Fruit fly (Drosophila melanogaster) whole organism, embryonic: ENCODE results near the gene akirin.

Source experiments
- Antp ChIP-seq: fragments of 200-800 bp; sonication (Bioruptor generic); optimal IDR thresholded peaks from 3 replicates; lab custom pipeline; 2016; ENCODE audit warnings: missing biosample characterization, missing genetic modification characterization
- Bteb2 ChIP-seq: fragments of 200-800 bp; sonication (Bioruptor generic); optimal IDR thresholded peaks from 2 replicates; lab custom pipeline; 2016; ENCODE audit warnings: missing biosample characterization, missing genetic modification characterization
- CG10321 ChIP-seq: fragments of 200-800 bp; sonication (Bioruptor generic); IDR thresholded peaks from 2 replicates; pipeline ENCODE4 v1.3.6; 2022; ENCODE audit warnings: missing biosample characterization, missing genetic modification characterization
- CG10366 ChIP-seq: fragments of 200-800 bp; sonication (Bioruptor generic); IDR thresholded peaks from 2 replicates; pipeline ENCODE4 v1.3.6; 2022; ENCODE audit warnings: missing biosample characterization, missing genetic modification characterization
- CG11247 ChIP-seq: fragments of 200-800 bp; sonication (Bioruptor generic); IDR thresholded peaks from 2 replicates; pipeline ENCODE4 v1.3.6; 2022; ENCODE audit warnings: missing biosample characterization, missing genetic modification characterization
- CG12942 ChIP-seq: fragments of 200-800 bp; sonication (Bioruptor generic); optimal IDR thresholded peaks from 3 replicates; lab custom pipeline; 2016; ENCODE audit warnings: missing biosample characterization, missing genetic modification characterization
- CG14667 ChIP-seq: fragments of 200-800 bp; sonication (Bioruptor generic); IDR thresholded peaks from 2 replicates; pipeline ENCODE4 v1.3.6; 2022; ENCODE audit warnings: missing biosample characterization, missing genetic modification characterization
- CG1529 ChIP-seq: fragments of 200-800 bp; sonication (Bioruptor generic); optimal IDR thresholded peaks from 3 replicates; lab custom pipeline; 2018; ENCODE audit warnings: missing biosample characterization, missing genetic modification characterization
- CG15479 ChIP-seq: fragments of 200-800 bp; sonication (Bioruptor generic); optimal IDR thresholded peaks from 3 replicates; lab custom pipeline; 2019; ENCODE audit warnings: missing biosample characterization, mild to moderate bottlenecking, missing genetic modification characterization, moderate library complexity
- CG16815 ChIP-seq: fragments of 200-800 bp; sonication (Bioruptor generic); optimal IDR thresholded peaks from 3 replicates; lab custom pipeline; 2017; ENCODE audit warnings: missing biosample characterization, mild to moderate bottlenecking, missing genetic modification characterization
- CG18262 ChIP-seq: fragments of 200-800 bp; optimal IDR thresholded peaks from 3 replicates; lab custom pipeline; 2019; ENCODE audit warnings: missing biosample characterization, mild to moderate bottlenecking, missing genetic modification characterization, moderate library complexity
- CG18619 ChIP-seq: fragments of 200-800 bp; sonication (Bioruptor generic); optimal IDR thresholded peaks from 3 replicates; lab custom pipeline; 2017; ENCODE audit warnings: missing biosample characterization, mild to moderate bottlenecking, missing genetic modification characterization
- CG2199 ChIP-seq: fragments of 200-800 bp; sonication (Bioruptor generic); IDR thresholded peaks from 3 replicates; pipeline ENCODE4 v1.3.6; 2022; ENCODE audit warnings: missing biosample characterization, missing genetic modification characterization
- CG31441 ChIP-seq: fragments of 200-800 bp; sonication (Bioruptor generic); IDR thresholded peaks from 2 replicates; pipeline ENCODE4 v1.3.6; 2022; ENCODE audit warnings: missing biosample characterization, missing genetic modification characterization
- CG32772 ChIP-seq: fragments of 200-800 bp; sonication (Bioruptor generic); IDR thresholded peaks from 2 replicates; pipeline ENCODE4 v1.3.6; 2022; ENCODE audit warnings: missing biosample characterization, missing genetic modification characterization
- CG33557 ChIP-seq: fragments of 200-800 bp; sonication (Bioruptor generic); optimal IDR thresholded peaks from 2 replicates; lab custom pipeline; 2019; ENCODE audit warnings: missing biosample characterization, mild to moderate bottlenecking, missing genetic modification characterization, moderate library complexity
- CG3407 ChIP-seq: fragments of 200-800 bp; sonication (Bioruptor generic); optimal IDR thresholded peaks from 2 replicates; lab custom pipeline; 2018; ENCODE audit warnings: missing biosample characterization, mild to moderate bottlenecking, missing genetic modification characterization
- CG4820 ChIP-seq: fragments of 200-800 bp; sonication (Bioruptor generic); optimal IDR thresholded peaks from 3 replicates; lab custom pipeline; 2016; ENCODE audit warnings: missing biosample characterization, missing genetic modification characterization
- CG7839 ChIP-seq: fragments of 200-800 bp; sonication (Bioruptor generic); optimal IDR thresholded peaks from 3 replicates; lab custom pipeline; 2018; ENCODE audit warnings: missing biosample characterization, mild to moderate bottlenecking, missing genetic modification characterization, moderate library complexity
- CG8359 ChIP-seq: fragments of 200-800 bp; sonication (Bioruptor generic); optimal IDR thresholded peaks from 2 replicates; lab custom pipeline; 2017; ENCODE audit warnings: missing biosample characterization, mild to moderate bottlenecking, missing genetic modification characterization, borderline replicate concordance
- CG8388 ChIP-seq: fragments of 200-800 bp; sonication (Bioruptor generic); optimal IDR thresholded peaks from 2 replicates; lab custom pipeline; 2019; ENCODE audit warnings: missing biosample characterization, mild to moderate bottlenecking, missing genetic modification characterization, moderate library complexity
- ERR ChIP-seq: fragments of 200-800 bp; sonication (Bioruptor generic); optimal IDR thresholded peaks from 2 replicates; lab custom pipeline; 2016; ENCODE audit warnings: missing biosample characterization, missing genetic modification characterization
- Elba2 ChIP-seq: fragments of 200-800 bp; sonication (Bioruptor generic); optimal IDR thresholded peaks from 3 replicates; lab custom pipeline; 2016; ENCODE audit warnings: missing biosample characterization, missing genetic modification characterization
- H15 ChIP-seq: fragments of 200-800 bp; sonication (Bioruptor generic); IDR thresholded peaks from 3 replicates; pipeline ENCODE4 v1.3.6; 2022; ENCODE audit warnings: missing biosample characterization, missing genetic modification characterization
- HHEX ChIP-seq: fragments of 200-800 bp; sonication (Bioruptor generic); optimal IDR thresholded peaks from 3 replicates; lab custom pipeline; 2017; ENCODE audit warnings: missing biosample characterization, mild to moderate bottlenecking, missing genetic modification characterization, missing genetic modification reagents
- HLH54F ChIP-seq: fragments of 200-800 bp; sonication (Bioruptor generic); optimal IDR thresholded peaks from 3 replicates; lab custom pipeline; 2016; ENCODE audit warnings: missing biosample characterization, missing genetic modification characterization
- Hr39 ChIP-seq: fragments of >200 bp; optimal IDR thresholded peaks from 2 replicates; lab custom pipeline; 2017
- Neu2 ChIP-seq: fragments of 200-800 bp; sonication (Bioruptor generic); optimal IDR thresholded peaks from 3 replicates; lab custom pipeline; 2016; ENCODE audit warnings: missing biosample characterization, missing genetic modification characterization, borderline replicate concordance
- Nf-YB ChIP-seq: fragments of 200-800 bp; sonication (Bioruptor generic); optimal IDR thresholded peaks from 3 replicates; lab custom pipeline; 2019; ENCODE audit warnings: missing biosample characterization, mild to moderate bottlenecking, missing genetic modification characterization, moderate library complexity
- Poxn ChIP-seq: fragments of 200-800 bp; sonication (Bioruptor generic); IDR thresholded peaks from 2 replicates; pipeline ENCODE4 v1.3.6; 2022; ENCODE audit warnings: missing biosample characterization, missing genetic modification characterization
- Ptx1 ChIP-seq: fragments of 200-800 bp; sonication (Bioruptor generic); IDR thresholded peaks from 2 replicates; pipeline ENCODE4 v1.3.6; 2022; ENCODE audit warnings: missing biosample characterization, missing genetic modification characterization
- Xbp1 ChIP-seq: fragments of 200-800 bp; sonication (Bioruptor generic); optimal IDR thresholded peaks from 3 replicates; lab custom pipeline; 2016; ENCODE audit warnings: missing biosample characterization, mild to moderate bottlenecking, missing genetic modification characterization
- YL-1 ChIP-seq: fragments of 200-800 bp; sonication (Bioruptor generic); optimal IDR thresholded peaks from 3 replicates; lab custom pipeline; 2017; ENCODE audit warnings: missing biosample characterization, mild to moderate bottlenecking, missing genetic modification characterization
- aop ChIP-seq: fragments of 200-800 bp; sonication (Bioruptor generic); IDR thresholded peaks from 2 replicates; pipeline ENCODE4 v1.3.6; 2022; ENCODE audit warnings: missing biosample characterization, missing genetic modification characterization
- ase ChIP-seq: fragments of 200-800 bp; sonication (Bioruptor generic); IDR thresholded peaks from 3 replicates; pipeline ENCODE4 v1.3.6; 2022; ENCODE audit warnings: missing biosample characterization, missing genetic modification characterization
- ci ChIP-seq: fragments of 200-800 bp; sonication (Bioruptor generic); IDR thresholded peaks from 3 replicates; pipeline ENCODE4 v1.3.6; 2022; ENCODE audit warnings: missing biosample characterization, missing genetic modification characterization
- dysf ChIP-seq: fragments of 200-800 bp; sonication (Bioruptor generic); IDR thresholded peaks from 3 replicates; pipeline ENCODE4 v1.3.6; 2022; ENCODE audit warnings: missing biosample characterization, missing genetic modification characterization
- ewg ChIP-seq: fragments of 200-800 bp; sonication (Bioruptor generic); optimal IDR thresholded peaks from 3 replicates; lab custom pipeline; 2017; ENCODE audit warnings: mild to moderate bottlenecking, missing biosample characterization, missing genetic modification reagents, missing genetic modification characterization
- gcm2 ChIP-seq: fragments of 200-800 bp; sonication (Bioruptor generic); optimal IDR thresholded peaks from 2 replicates; lab custom pipeline; 2016; ENCODE audit warnings: missing biosample characterization, missing genetic modification characterization
- grau ChIP-seq: fragments of 200-800 bp; optimal IDR thresholded peaks from 3 replicates; lab custom pipeline; 2019; ENCODE audit warnings: missing biosample characterization, mild to moderate bottlenecking, missing genetic modification characterization, moderate library complexity
- ham ChIP-seq: fragments of 200-800 bp; sonication (Bioruptor generic); IDR thresholded peaks from 2 replicates; pipeline ENCODE4 v1.3.6; 2022; ENCODE audit warnings: missing biosample characterization, missing genetic modification characterization
- kah ChIP-seq: fragments of 200-800 bp; sonication (Bioruptor generic); optimal IDR thresholded peaks from 2 replicates; lab custom pipeline; 2018; ENCODE audit warnings: missing biosample characterization, mild to moderate bottlenecking, missing genetic modification characterization
- lmd ChIP-seq: fragments of 200-800 bp; sonication (Bioruptor generic); IDR thresholded peaks from 2 replicates; pipeline ENCODE4 v1.3.6; 2022; ENCODE audit warnings: missing biosample characterization, missing genetic modification characterization
- mam ChIP-seq: fragments of 200-800 bp; sonication (Bioruptor generic); optimal IDR thresholded peaks from 3 replicates; lab custom pipeline; 2016; ENCODE audit warnings: missing biosample characterization, missing genetic modification characterization
- nmo ChIP-seq: fragments of 200-800 bp; sonication (Bioruptor generic); optimal IDR thresholded peaks from 2 replicates; lab custom pipeline; 2018; ENCODE audit warnings: missing biosample characterization, mild to moderate bottlenecking, missing genetic modification characterization, moderate library complexity
- oc ChIP-seq: fragments of 200-800 bp; sonication (Bioruptor generic); optimal IDR thresholded peaks from 2 replicates; lab custom pipeline; 2018; ENCODE audit warnings: missing biosample characterization, mild to moderate bottlenecking, missing genetic modification characterization, moderate library complexity
- pzg ChIP-seq: fragments of 200-800 bp; sonication (Bioruptor generic); optimal IDR thresholded peaks from 3 replicates; lab custom pipeline; 2018; ENCODE audit warnings: missing biosample characterization, mild to moderate bottlenecking, missing genetic modification characterization, moderate library complexity
- repo ChIP-seq: fragments of 200-800 bp; sonication (Bioruptor generic); optimal IDR thresholded peaks from 2 replicates; lab custom pipeline; 2016; ENCODE audit warnings: missing biosample characterization, missing genetic modification characterization
- row ChIP-seq: fragments of 200-800 bp; sonication (Bioruptor generic); IDR thresholded peaks from 3 replicates; pipeline ENCODE4 v1.3.6; 2022; ENCODE audit warnings: missing biosample characterization, missing genetic modification characterization
- seq ChIP-seq: fragments of 200-800 bp; sonication (Bioruptor generic); IDR thresholded peaks from 2 replicates; pipeline ENCODE4 v1.3.6; 2022; ENCODE audit warnings: missing biosample characterization, missing genetic modification characterization
- tgo ChIP-seq: fragments of 200-800 bp; sonication (Bioruptor generic); IDR thresholded peaks from 3 replicates; pipeline ENCODE4 v1.3.6; 2022; ENCODE audit warnings: missing biosample characterization, missing genetic modification characterization

Gene akirin

DNA sequence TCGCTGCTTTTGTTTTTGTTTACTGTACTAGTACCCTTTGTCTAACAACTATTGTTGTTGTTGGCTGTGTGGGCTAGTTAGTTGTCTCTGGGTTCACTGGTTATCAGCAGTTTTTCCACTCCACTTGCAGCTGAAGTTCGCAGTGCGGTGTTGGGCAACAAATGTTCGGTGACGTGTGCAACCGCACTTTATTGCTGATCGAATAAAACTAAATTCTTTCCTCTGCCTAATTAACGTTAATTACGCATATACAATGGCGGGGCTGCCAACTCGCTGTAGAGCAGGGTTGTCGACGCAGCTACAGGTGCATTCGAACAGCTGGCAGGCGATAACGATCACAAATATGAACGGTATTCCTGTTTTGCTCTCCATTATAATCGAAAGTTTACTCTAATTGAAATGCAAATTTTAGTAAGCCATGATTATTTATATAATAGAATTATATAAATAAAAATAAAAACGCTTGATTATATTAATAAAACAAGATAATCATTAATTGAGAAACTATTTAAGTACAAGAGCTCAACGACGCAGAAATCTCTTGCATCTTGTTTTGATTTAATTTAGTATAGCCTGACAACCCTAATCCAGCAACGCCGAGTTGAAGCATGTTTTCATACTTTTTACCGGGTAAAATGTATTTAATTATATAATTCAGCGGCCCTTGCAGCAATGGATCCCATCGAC is 40.9 kb upstream of the akirin start, which contains the start of the genes mrva, CG42307 and mus312 (continued):
- TF ChIP-seq lmd (GFP tag; lab: Robert Waterston, UW), result peak; percentile 82
- peak; percentile 41; the same call in 1 of the 2 replicates for TF ChIP-seq CG10321 (GFP tag; lab: Robert Waterston, UW)
- TF ChIP-seq Antp (GFP tag; lab: Kevin White, UChicago), result peak; percentile 39
- TF ChIP-seq Bteb2 (GFP tag; lab: Kevin White, UChicago), result peak; percentile 14
- peak; percentile 75 for TF ChIP-seq CG11247 (GFP tag; lab: Robert Waterston, UW)
- peak; percentile 64; the same call in 2 of the 3 replicates for TF ChIP-seq ase
- TF ChIP-seq Nf-YB, result peak; percentile 77
- TF ChIP-seq Neu2 (GFP tag; lab: Kevin White, UChicago), result no peak
- no peak for TF ChIP-seq CG3407 (GFP tag; lab: Kevin White, UChicago)
- TF ChIP-seq oc (tag; lab: Kevin White, UChicago), result peak; percentile 84
- peak; percentile 27; the same call in 1 of the 2 replicates for TF ChIP-seq Poxn (GFP tag; lab: Robert Waterston, UW)
- peak; percentile 86 for TF ChIP-seq CG18619
- no peak for TF ChIP-seq gcm2 (GFP tag; lab: Kevin White, UChicago)
- peak; percentile 87 for TF ChIP-seq dysf
- TF ChIP-seq CG4820 (GFP tag; lab: Kevin White, UChicago), result peak; percentile 72
- TF ChIP-seq H15 (GFP tag; lab: Robert Waterston, UW), result peak; percentile 77
- peak; percentile 90 for TF ChIP-seq Ptx1 (GFP tag; lab: Robert Waterston, UW)
- peak; percentile 51 for TF ChIP-seq mam
- no peak; the same call in 1 of the 2 replicates for TF ChIP-seq CG31441 (GFP tag; lab: Robert Waterston, UW)
- TF ChIP-seq YL-1 (GFP tag; lab: Kevin White, UChicago), result peak; percentile 95
- TF ChIP-seq CG8388, result peak; percentile 88
- peak; percentile 85 for TF ChIP-seq CG14667 (GFP tag; lab: Robert Waterston, UW)
- TF ChIP-seq Xbp1 (GFP tag; lab: Kevin White, UChicago), result peak; percentile 86
- TF ChIP-seq seq (GFP tag; lab: Robert Waterston, UW), result peak; percentile 61; the same call in 1 of the 2 replicates
- peak; percentile 76 for TF ChIP-seq pzg
- peak; percentile 87 for TF ChIP-seq kah
- TF ChIP-seq CG15479, result peak; percentile 27
- TF ChIP-seq CG1529 (GFP tag; lab: Kevin White, UChicago), result no peak
- peak; percentile 84 for TF ChIP-seq CG12942 (GFP tag; lab: Kevin White, UChicago)
- TF ChIP-seq CG10366 (GFP tag; lab: Robert Waterston, UW), result peak; percentile 77
- TF ChIP-seq aop (GFP tag; lab: Robert Waterston, UW), result no peak
- TF ChIP-seq CG18262 (tag; lab: Kevin White, UChicago), result peak; percentile 92
- TF ChIP-seq ci (GFP tag; lab: Robert Waterston, UW), result peak; percentile 70; the same call in 2 of the 3 replicates
- peak; percentile 93 for TF ChIP-seq CG33557
- peak; percentile 70 for TF ChIP-seq Elba2 (GFP tag; lab: Kevin White, UChicago)
- TF ChIP-seq grau (tag; lab: Kevin White, UChicago), result peak; percentile 94
- TF ChIP-seq HHEX (GFP tag; lab: Kevin White, UChicago), result peak; percentile 88
- no peak for TF ChIP-seq ERR
- peak; percentile 80 for TF ChIP-seq nmo (GFP tag; lab: Kevin White, UChicago)
- TF ChIP-seq CG32772 (GFP tag; lab: Robert Waterston, UW), result peak; percentile 82
- TF ChIP-seq row (GFP tag; lab: Robert Waterston, UW), result peak; percentile 96
- no peak for TF ChIP-seq CG7839 (tag; lab: Kevin White, UChicago)
- peak; percentile 62 for TF ChIP-seq CG8359 (GFP tag; lab: Kevin White, UChicago)
- TF ChIP-seq Hr39 (lab: Kevin White, UChicago), result no peak
- peak; percentile 49 for TF ChIP-seq HLH54F (GFP tag; lab: Kevin White, UChicago)
- peak; percentile 68 for TF ChIP-seq CG16815
- peak; percentile 52 for TF ChIP-seq repo (GFP tag; lab: Kevin White, UChicago)
- TF ChIP-seq tgo (GFP tag; lab: Robert Waterston, UW), result peak; percentile 90
- no peak for TF ChIP-seq ham (GFP tag; lab: Robert Waterston, UW)
- TF ChIP-seq CG2199 (GFP tag; lab: Robert Waterston, UW), result no peak
- peak; percentile 77 for TF ChIP-seq ewg (GFP tag; lab: Kevin White, UChicago)
